Worm (Caenorhabditis elegans) whole organism, L4/young adult: ENCODE results near the gene sams-3.

ENCODE experiments used
- W03F9.2 ChIP-seq: fragments of 150-350 bp; optimal IDR thresholded peaks from 2 replicates; lab custom pipeline; 2014; ENCODE audit warnings: missing biosample characterization, missing genetic modification characterization
- dao-5 ChIP-seq: sonication (generic microtip); optimal IDR thresholded peaks from 2 replicates; lab custom pipeline; 2016; ENCODE audit warnings: missing genotype, missing genetic modification characterization, moderate library complexity, missing compliant biosample characterization
- him-1 ChIP-seq: sonication (generic microtip); optimal IDR thresholded peaks from 2 replicates; lab custom pipeline; 2016; ENCODE audit warnings: missing genotype, missing genetic modification reagents, missing genetic modification characterization, missing compliant biosample characterization

- TF ChIP-seq him-1 (no peak), dao-5 (tag; lab: Kevin White, UChicago) (no peak), W03F9.2 (tag; lab: Kevin White, UChicago) (no peak)
Observed at ce11 chrIV:5877246-5877645, 28.8 kb downstream of the sams-3 start, which contains the start of gene srv-21.
